In genomic region chrV:17322397-17322909, ce11 we compare ENCODE assay signal across 5 worm cellular contexts.
TF ChIP-seq lines count a peak whose summit lies in the region.

F31E9.3 (plus strand) TSS chrV:17322590.

TF ChIP-seq in whole organism, L1 larva, 84 proteins besides CTCF, POLR2A, EP300 and RAD21:
- TF ChIP-seq efl-1 (optimal IDR thresholded peaks at IDR 0.05; lab: Kevin White, UChicago) (no peak), efl-1 (GFP tag; optimal IDR thresholded peaks at IDR 0.05 in 1 of 2; lab: Kevin White, UChicago) (peak in 1 of 2 experiments; percentile 55), zag-1 (tag; optimal IDR thresholded peaks at IDR 0.05; lab: Kevin White, UChicago) (no peak), fos-1 (tag; optimal IDR thresholded peaks at IDR 0.05; lab: Kevin White, UChicago) (no peak), fkh-8 (tag; optimal IDR thresholded peaks at IDR 0.05; lab: Kevin White, UChicago) (no peak), unc-62 (GFP tag; optimal IDR thresholded peaks at IDR 0.05; lab: Kevin White, UChicago) (no peak), elt-2 (tag; optimal IDR thresholded peaks at IDR 0.05; lab: Kevin White, UChicago) (peak; percentile 2)

TF ChIP-seq in whole organism, L2 larva, 48 proteins besides CTCF, POLR2A, EP300 and RAD21:
- TF ChIP-seq nhr-77 (tag; optimal IDR thresholded peaks at IDR 0.05; lab: Kevin White, UChicago) (no peak), zag-1 (tag; optimal IDR thresholded peaks at IDR 0.05; lab: Kevin White, UChicago) (no peak), fos-1 (tag; optimal IDR thresholded peaks at IDR 0.05; lab: Kevin White, UChicago) (peak; percentile 2), Y55F3AM.14 (GFP tag; optimal IDR thresholded peaks at IDR 0.05; lab: Kevin White, UChicago) (no peak)
TF ChIP-seq in whole organism, L2 larva: peak in this region for 1.

TF ChIP-seq in whole organism, L3 larva, 47 proteins besides CTCF, POLR2A, EP300 and RAD21:
- TF ChIP-seq elt-2 (tag; optimal IDR thresholded peaks at IDR 0.05; lab: Kevin White, UChicago) (peak; percentile 70), R02D3.7 (tag; optimal IDR thresholded peaks at IDR 0.05; lab: Kevin White, UChicago) (no peak), lin-39 (tag; optimal IDR thresholded peaks at IDR 0.05; lab: Kevin White, UChicago) (no peak), daf-12 (tag; optimal IDR thresholded peaks at IDR 0.05; lab: Kevin White, UChicago) (no peak), pha-4 (tag; optimal IDR thresholded peaks at IDR 0.05; lab: Kevin White, UChicago) (peak; percentile 13), nhr-237 (tag; optimal IDR thresholded peaks at IDR 0.05; lab: Kevin White, UChicago) (no peak), ztf-4 (tag; optimal IDR thresholded peaks at IDR 0.05; lab: Kevin White, UChicago) (no peak)
TF ChIP-seq in whole organism, L3 larva: peak in this region for 2.

TF ChIP-seq in whole organism, L4 larva, 104 proteins besides CTCF, POLR2A, EP300 and RAD21:
- no peak for TF ChIP-seq daf-8 (GFP tag; IDR thresholded peaks at IDR 0.05; lab: Robert Waterston, UW)
- TF ChIP-seq nhr-6 (tag; optimal IDR thresholded peaks at IDR 0.05; lab: Kevin White, UChicago) = no peak
- no peak for TF ChIP-seq snpc-1.2 (GFP tag; IDR thresholded peaks at IDR 0.05; lab: Robert Waterston, UW)
- peak; percentile 14 for TF ChIP-seq dve-1 (tag; optimal IDR thresholded peaks at IDR 0.05; lab: Kevin White, UChicago; ENCODE audit: insufficient read depth)
- TF ChIP-seq tra-1 (GFP tag; IDR thresholded peaks at IDR 0.05; lab: Robert Waterston, UW) = no peak
- TF ChIP-seq unc-39 (tag; optimal IDR thresholded peaks at IDR 0.05; lab: Kevin White, UChicago) = no peak
- peak; percentile 62 for TF ChIP-seq pqm-1 (tag; optimal IDR thresholded peaks at IDR 0.05; lab: Kevin White, UChicago)
- TF ChIP-seq hif-1 (tag; optimal IDR thresholded peaks at IDR 0.05; lab: Kevin White, UChicago) = peak in 1 of 2 experiments; percentile 72
- TF ChIP-seq php-3 (GFP tag; IDR thresholded peaks at IDR 0.05; lab: Robert Waterston, UW) = 0 out of 2 replicates have a peak, but pooled peaks have one; percentile 29
- TF ChIP-seq ztf-7 (tag; optimal IDR thresholded peaks at IDR 0.05; lab: Kevin White, UChicago) = no peak
- peak; percentile 34 for TF ChIP-seq nhr-28 (tag; optimal IDR thresholded peaks at IDR 0.05; lab: Kevin White, UChicago)
- TF ChIP-seq dmd-6 (GFP tag; IDR thresholded peaks at IDR 0.05; lab: Robert Waterston, UW) = peak; percentile 28
- TF ChIP-seq daf-16 (GFP tag; optimal IDR thresholded peaks at IDR 0.05; lab: Kevin White, UChicago) = no peak
- TF ChIP-seq daf-16 (tag; optimal IDR thresholded peaks at IDR 0.05; lab: Kevin White, UChicago) = peak; percentile 6

TF ChIP-seq in whole organism, young adult, 124 proteins besides CTCF, POLR2A, EP300 and RAD21:
- TF ChIP-seq nhr-179 (tag; optimal IDR thresholded peaks at IDR 0.05; lab: Kevin White, UChicago) (no peak), ztf-6 (GFP tag; IDR thresholded peaks at IDR 0.05; lab: Robert Waterston, UW) (no peak), lag-1 (GFP tag; IDR thresholded peaks at IDR 0.05; lab: Robert Waterston, UW) (no peak), nhr-80 (tag; optimal IDR thresholded peaks at IDR 0.05; lab: Kevin White, UChicago) (peak; percentile 48), ztf-25 (GFP tag; IDR thresholded peaks at IDR 0.05; lab: Robert Waterston, UW) (no peak)
